Fruit fly (Drosophila melanogaster) S2 (cell line): Measurements from ENCODE around the gene Prx2.

Experiments
- CG8478 ChIP-seq: fragments of >200 bp; optimal IDR thresholded peaks from 2 replicates; lab custom pipeline; 2018
- CTCF ChIP-seq, 2 experiments: fragments of >200 bp; optimal IDR thresholded peaks; 2 replicates each; lab custom pipeline; 2018

DNA sequence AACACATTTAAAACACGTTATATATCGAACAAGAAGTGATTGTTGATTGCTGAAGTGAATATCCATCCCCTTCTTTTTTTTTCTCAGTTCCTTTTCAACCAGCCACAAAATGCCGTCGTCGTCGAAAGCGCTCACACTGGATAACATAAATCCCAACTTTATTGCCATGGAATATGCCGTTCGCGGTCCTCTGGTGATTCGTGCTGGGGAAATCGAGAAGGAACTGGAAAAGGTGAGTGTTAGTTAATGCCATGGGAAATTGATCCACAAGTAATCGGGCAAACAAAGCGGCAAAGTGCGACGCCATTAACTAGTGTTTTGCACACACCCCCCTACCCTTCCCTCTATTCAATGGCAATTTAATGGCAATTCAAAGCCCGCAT lies 44.5 kb downstream of the Prx2 start:
- TF ChIP-seq CTCF (optimal IDR thresholded peaks at IDR 0.05; lab: Kevin White, UChicago) (no peak), CG8478 (lab: Kevin White, UChicago) (no peak)
